Worm (Caenorhabditis elegans) whole organism, early embryonic: ENCODE data around the gene F07A11.5.

ENCODE experiments used
- B0310.2 ChIP-seq: sonication (generic microtip); optimal IDR thresholded peaks from 2 replicates; lab custom pipeline; 2016; ENCODE audit warnings: mild to moderate bottlenecking, missing genetic modification characterization, missing compliant biosample characterization
- ama-1 ChIP-seq: fragments of 150-350 bp; optimal IDR thresholded peaks from 2 replicates; lab custom pipeline; 2014
- ets-7 ChIP-seq: sonication (generic microtip); optimal IDR thresholded peaks from 2 replicates; lab custom pipeline; 2016; ENCODE audit warnings: missing genotype, missing genetic modification characterization, missing compliant biosample characterization
- flt-1 ChIP-seq: fragments of 200-800 bp; sonication (Bioruptor generic); IDR thresholded peaks from 2 replicates; pipeline ENCODE4 v1.3.6; 2022; ENCODE audit warnings: missing genetic modification characterization, missing compliant biosample characterization
- pes-1 ChIP-seq: fragments of 200-800 bp; sonication (Bioruptor generic); IDR thresholded peaks from 2 replicates; pipeline ENCODE4 v1.3.6; 2022; ENCODE audit warnings: missing genetic modification reagents, missing genetic modification characterization, missing compliant biosample characterization
- scrt-1 ChIP-seq: fragments of 200-800 bp; sonication (Bioruptor generic); IDR thresholded peaks from 2 replicates; pipeline ENCODE4 v1.3.6; 2022; ENCODE audit warnings: missing genetic modification characterization, missing compliant biosample characterization
- tbx-11 ChIP-seq: fragments of 200-800 bp; sonication (Bioruptor generic); IDR thresholded peaks from 2 replicates; pipeline ENCODE4 v1.3.6; 2022; ENCODE audit warnings: missing genetic modification characterization, missing compliant biosample characterization
- tra-4 ChIP-seq: sonication (generic microtip); optimal IDR thresholded peaks from 2 replicates; lab custom pipeline; 2017; ENCODE audit warnings: missing genetic modification characterization, missing compliant biosample characterization

DNA sequence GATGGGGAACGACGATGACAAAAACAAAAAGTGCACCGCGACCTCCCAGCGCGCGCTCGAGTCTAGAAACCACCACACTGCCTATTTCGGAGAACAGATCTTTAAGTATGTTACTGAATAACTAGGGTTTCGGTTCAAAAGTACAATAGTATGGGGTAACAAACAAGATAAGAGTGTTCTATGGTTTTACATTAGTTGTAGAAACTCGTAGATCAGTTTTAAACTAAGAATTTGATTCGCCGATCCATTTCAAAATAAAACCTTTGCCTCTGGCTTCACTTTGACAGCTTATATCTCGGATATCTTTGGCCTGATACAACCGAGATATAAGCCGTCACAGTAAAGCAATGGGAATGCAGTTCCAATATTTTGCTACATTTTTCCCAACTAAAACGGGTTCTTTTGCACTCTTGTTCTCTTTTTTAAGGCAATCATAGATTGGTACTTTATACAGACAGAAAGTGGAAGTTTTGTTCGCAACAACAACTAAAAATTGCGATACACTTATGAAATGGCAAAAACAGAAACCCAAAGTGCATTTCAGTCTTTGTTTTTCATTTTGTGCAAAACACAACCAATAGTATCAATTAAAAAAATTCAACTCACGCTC lies 4.3 kb downstream of the F07A11.5 start:
- TF ChIP-seq tra-4 (tag; lab: Kevin White, UChicago) (no peak), tbx-11 (GFP tag; lab: Robert Waterston, UW) (no peak), ets-7 (tag; lab: Kevin White, UChicago) (no peak), flt-1 (GFP tag; lab: Robert Waterston, UW) (no peak), scrt-1 (no peak), ama-1 (no peak), pes-1 (GFP tag; lab: Robert Waterston, UW) (no peak), B0310.2 (tag; lab: Kevin White, UChicago) (no peak)
